Worm (Caenorhabditis elegans): Measurements from ENCODE around the gene C13A2.10.

Gene C13A2.10

ce11 chrV:7279090-7279489 lies 4.2 kb upstream of the C13A2.10 start, which contains the start of gene C13A2.4:
TSS of gene C13A2.4 (plus strand) at chrV:7279390.
- TF ChIP-seq ahr-1 (tag; optimal IDR thresholded peaks at IDR 0.05) (no peak), fkh-10 (GFP tag; optimal IDR thresholded peaks at IDR 0.05) (no peak)

DNA sequence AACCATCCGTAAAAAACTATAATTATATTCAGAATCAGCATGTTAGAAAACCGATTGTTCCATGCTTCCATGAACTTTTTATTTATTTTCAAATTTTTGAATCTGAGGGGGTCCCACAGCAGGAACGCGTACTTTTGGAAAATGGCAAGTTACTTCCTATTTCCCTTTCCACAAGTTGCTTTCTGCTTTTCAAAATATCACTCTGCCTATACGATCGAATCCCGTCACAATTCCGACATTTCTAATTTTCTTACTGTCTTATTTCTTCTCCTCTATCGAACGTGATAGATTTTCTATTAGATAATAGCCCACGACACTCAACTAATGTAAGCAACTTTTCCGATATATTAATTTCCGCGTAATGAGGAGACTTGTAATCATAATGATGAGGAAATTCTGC lies 599 bp upstream of the C13A2.10 start, which contains the start of gene C13A2.5:
Gene C13A2.5, plus strand, starts transcription at position 301 of the 400 bp plus-strand sequence.
- no peak for TF ChIP-seq elt-2 (tag; optimal IDR thresholded peaks at IDR 0.05)
- no peak for TF ChIP-seq pros-1 (tag; optimal IDR thresholded peaks at IDR 0.05)
- no peak for TF ChIP-seq ceh-45 (GFP tag; IDR thresholded peaks at IDR 0.05)
- no peak for TF ChIP-seq odd-2 (tag; optimal IDR thresholded peaks at IDR 0.05)
- TF ChIP-seq ttx-3 (tag; optimal IDR thresholded peaks at IDR 0.05): no peak
- TF ChIP-seq sox-2 (GFP tag; IDR thresholded peaks at IDR 0.05): no peak
- no peak for TF ChIP-seq K09A11.1 (tag; optimal IDR thresholded peaks at IDR 0.05; ENCODE audit: insufficient read depth)
- no peak for TF ChIP-seq ceh-31 (tag; optimal IDR thresholded peaks at IDR 0.05)
- TF ChIP-seq ceh-30 (tag; optimal IDR thresholded peaks at IDR 0.05): no peak
- no peak for TF ChIP-seq ama-1 (optimal IDR thresholded peaks at IDR 0.05)
- no peak for TF ChIP-seq ceh-19 (GFP tag; optimal IDR thresholded peaks at IDR 0.05)
- no peak for TF ChIP-seq che-1 (tag; optimal IDR thresholded peaks at IDR 0.05)

DNA sequence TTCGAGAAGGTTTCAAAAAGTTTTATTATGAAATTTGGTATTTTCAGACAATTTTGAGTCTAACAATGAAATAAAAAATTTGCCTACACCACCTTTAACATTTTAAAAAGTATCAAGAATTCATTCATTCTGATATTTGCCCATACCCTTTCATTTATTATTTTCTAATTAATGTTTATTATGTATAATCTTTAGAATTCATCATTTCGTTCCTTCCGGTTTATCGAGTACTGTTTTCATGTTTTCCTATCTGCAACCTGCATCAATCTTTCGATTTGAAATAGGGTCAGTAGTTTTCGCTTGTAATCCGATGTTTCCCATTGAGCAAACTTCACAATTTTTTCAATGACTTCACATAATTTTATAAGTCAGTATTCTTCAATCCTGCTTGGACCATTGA lies 5.5 kb downstream of the C13A2.10 start, which contains the start of gene C13A2.6:
Gene C13A2.6, plus strand, starts transcription at position 301 of the 400 bp plus-strand sequence.
- no peak for TF ChIP-seq unc-86 (tag; optimal IDR thresholded peaks at IDR 0.05)
- no peak for TF ChIP-seq ceh-6 (GFP tag; optimal IDR thresholded peaks at IDR 0.05)
- TF ChIP-seq pax-1 (tag; optimal IDR thresholded peaks at IDR 0.05): no peak
- TF ChIP-seq ceh-24 (tag; optimal IDR thresholded peaks at IDR 0.05): no peak
- no peak for TF ChIP-seq ceh-45 (GFP tag; IDR thresholded peaks at IDR 0.05)

DNA sequence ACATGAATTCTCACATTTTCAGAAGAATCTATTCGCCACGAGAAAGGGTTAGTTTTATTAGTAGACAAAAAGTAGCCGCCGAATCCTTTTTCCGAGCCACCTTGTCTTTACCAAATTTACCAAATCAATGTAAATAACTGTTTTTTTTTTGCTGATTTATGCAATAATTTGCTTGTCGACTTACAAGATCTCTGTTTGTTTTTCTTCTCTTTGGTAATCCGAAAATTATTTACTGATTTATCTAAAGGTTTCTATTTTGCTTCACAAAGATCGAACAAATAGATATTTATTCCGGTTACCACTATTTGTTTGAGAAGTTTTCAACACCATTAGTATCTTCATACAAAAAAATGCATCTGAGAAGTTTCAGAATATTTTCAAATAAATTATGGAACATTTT lies 8.9 kb downstream of the C13A2.10 start, which contains the start of gene C13A2.7:
Gene C13A2.7, plus strand, starts transcription at position 301 of the 400 bp plus-strand sequence.
- no peak for TF ChIP-seq tbx-2 (tag; optimal IDR thresholded peaks at IDR 0.05)
- no peak for TF ChIP-seq lim-6 (tag; optimal IDR thresholded peaks at IDR 0.05)
- TF ChIP-seq ceh-19 (GFP tag; optimal IDR thresholded peaks at IDR 0.05): no peak
- no peak for TF ChIP-seq sox-2 (GFP tag; IDR thresholded peaks at IDR 0.05)
- no peak for TF ChIP-seq dmd-4 (tag; optimal IDR thresholded peaks at IDR 0.05; ENCODE audit: borderline replicate concordance)
- no peak for TF ChIP-seq hlh-6 (tag; optimal IDR thresholded peaks at IDR 0.05)
- no peak for TF ChIP-seq pros-1 (tag; optimal IDR thresholded peaks at IDR 0.05)
- no peak for TF ChIP-seq ceh-48 (tag; optimal IDR thresholded peaks at IDR 0.05)
- TF ChIP-seq ceh-24 (tag; optimal IDR thresholded peaks at IDR 0.05): no peak
- TF ChIP-seq pqm-1 (tag; optimal IDR thresholded peaks at IDR 0.05): no peak
- no peak for TF ChIP-seq npax-4 (tag; optimal IDR thresholded peaks at IDR 0.05)
- no peak for TF ChIP-seq gmeb-2 (tag; optimal IDR thresholded peaks at IDR 0.05)
- no peak for TF ChIP-seq dve-1 (tag; optimal IDR thresholded peaks at IDR 0.05)
- TF ChIP-seq unc-86 (tag; optimal IDR thresholded peaks at IDR 0.05): no peak
- TF ChIP-seq che-1 (tag; optimal IDR thresholded peaks at IDR 0.05): no peak
- TF ChIP-seq syd-9 (tag; optimal IDR thresholded peaks at IDR 0.05): no peak
- no peak for TF ChIP-seq Y22D7AL.16 (tag; optimal IDR thresholded peaks at IDR 0.05)
- TF ChIP-seq mec-3 (tag; optimal IDR thresholded peaks at IDR 0.05; ENCODE audit: borderline replicate concordance): no peak

- TF ChIP-seq dve-1 (tag; optimal IDR thresholded peaks at IDR 0.05) (no peak), hlh-6 (tag; optimal IDR thresholded peaks at IDR 0.05) (no peak), ttx-3 (tag; optimal IDR thresholded peaks at IDR 0.05) (no peak), ceh-34 (tag; optimal IDR thresholded peaks at IDR 0.05) (no peak), lin-11 (tag; optimal IDR thresholded peaks at IDR 0.05) (no peak), pqm-1 (tag; optimal IDR thresholded peaks at IDR 0.05) (no peak), pat-9 (tag; optimal IDR thresholded peaks at IDR 0.05) (no peak), ceh-45 (GFP tag; IDR thresholded peaks at IDR 0.05) (no peak), odd-2 (tag; optimal IDR thresholded peaks at IDR 0.05) (no peak), Y22D7AL.16 (tag; optimal IDR thresholded peaks at IDR 0.05) (no peak), elt-4 (tag; optimal IDR thresholded peaks at IDR 0.05) (no peak), hlh-30 (tag; optimal IDR thresholded peaks at IDR 0.05; ENCODE audit: insufficient read depth) (no peak)
Observed at ce11 chrV:7264042-7264441, 10.8 kb downstream of the C13A2.10 start, which contains the start of gene C13A2.9. TSS of gene C13A2.9 (minus strand) at chrV:7264142.
